Fruit fly (Drosophila melanogaster): ENCODE results near the gene CG43732.

Gene CG43732

DNA sequence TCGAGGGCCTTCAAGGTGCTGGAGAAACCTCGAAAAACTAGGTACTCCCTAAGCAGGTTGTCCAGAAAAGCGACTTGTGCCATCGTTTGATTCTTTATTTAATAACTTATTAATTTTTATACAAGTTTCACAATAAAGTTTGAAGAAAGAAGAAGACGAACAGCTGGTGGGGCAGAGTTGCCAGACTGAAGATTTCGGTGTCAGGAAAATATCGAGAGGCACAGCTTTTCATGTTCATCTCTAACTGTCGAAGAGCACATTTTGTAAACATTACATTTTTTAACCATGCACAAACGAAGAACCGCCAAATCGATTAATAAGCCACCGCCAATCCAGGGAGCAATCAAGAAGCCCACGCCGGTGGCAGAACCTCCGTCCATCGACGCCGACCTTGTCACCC, 73.9 kb downstream of the CG43732 start, which contains the start of the genes CG6005 and CG14286 (continued):
- TF ChIP-seq knrl (GFP tag; IDR thresholded peaks at IDR 0.05; ENCODE audit: partially characterized antibody), result peak; percentile 84
- TF ChIP-seq ems (GFP tag; optimal IDR thresholded peaks at IDR 0.05), result peak; percentile 65
- 0 out of 2 replicates have a peak, but pooled peaks have one; percentile 13 for TF ChIP-seq Ada2b (GFP tag; IDR thresholded peaks at IDR 0.05)
- TF ChIP-seq Doc2 (GFP tag; IDR thresholded peaks at IDR 0.05), result no peak
- TF ChIP-seq Lim3 (GFP tag; IDR thresholded peaks at IDR 0.05), result no peak
- peak; percentile 14 for TF ChIP-seq CG18262 (tag; optimal IDR thresholded peaks at IDR 0.05)
- no peak for TF ChIP-seq Jarid2 (GFP tag; optimal IDR thresholded peaks at IDR 0.05)
- TF ChIP-seq CG11560 (tag; IDR thresholded peaks at IDR 0.05), result no peak
- no peak for TF ChIP-seq CG5953 (GFP tag; IDR thresholded peaks at IDR 0.05)
- TF ChIP-seq CG2875 (GFP tag; optimal IDR thresholded peaks at IDR 0.05), result no peak
- TF ChIP-seq sna (GFP tag; IDR thresholded peaks at IDR 0.05; ENCODE audit: partially characterized antibody), result peak; percentile 69
- peak; percentile 65 for TF ChIP-seq Aef1 (GFP tag; IDR thresholded peaks at IDR 0.05)
- TF ChIP-seq CG2129 (GFP tag; IDR thresholded peaks at IDR 0.05; ENCODE audit: partially characterized antibody), result peak; percentile 42; the same call in 1 of the 2 replicates
- peak; percentile 30 for TF ChIP-seq tx (GFP tag; optimal IDR thresholded peaks at IDR 0.05)
- TF ChIP-seq CG15601 (tag; optimal IDR thresholded peaks at IDR 0.05), result peak; percentile 42
- TF ChIP-seq Doc3 (GFP tag; IDR thresholded peaks at IDR 0.05; ENCODE audit: partially characterized antibody), result peak; percentile 57; the same call in 2 of the 3 replicates
- peak; percentile 32 to 66 for TF ChIP-seq Pdp1 (GFP tag; optimal IDR thresholded peaks at IDR 0.05)
- TF ChIP-seq ewg (GFP tag; optimal IDR thresholded peaks at IDR 0.05), result peak; percentile 26
- 0 out of 2 replicates have a peak, but pooled peaks have one; percentile 8 for TF ChIP-seq CG43689 (GFP tag; IDR thresholded peaks at IDR 0.05)
- peak; percentile 69 for TF ChIP-seq gro (GFP tag; optimal IDR thresholded peaks at IDR 0.05)
- TF ChIP-seq aop (GFP tag; IDR thresholded peaks at IDR 0.05), result peak; percentile 67; the same call in 1 of the 2 replicates
- TF ChIP-seq lola (GFP tag; optimal IDR thresholded peaks at IDR 0.05), result peak in 1 of 3 experiments; percentile 2
- TF ChIP-seq Nf-YA (GFP tag; IDR thresholded peaks at IDR 0.05), result peak; percentile 45; the same call in 1 of the 2 replicates
- TF ChIP-seq CG4730 (GFP tag; IDR thresholded peaks at IDR 0.05), result peak; percentile 48; the same call in 1 of the 2 replicates
- no peak for TF ChIP-seq grn (GFP tag; optimal IDR thresholded peaks at IDR 0.05)
- TF ChIP-seq tgo (GFP tag; IDR thresholded peaks at IDR 0.05), result peak; percentile 73
- TF ChIP-seq CG1529 (GFP tag; optimal IDR thresholded peaks at IDR 0.05), result no peak
- TF ChIP-seq Nf-YB (GFP tag; optimal IDR thresholded peaks at IDR 0.05), result no peak
- TF ChIP-seq Adf1 (GFP tag; IDR thresholded peaks at IDR 0.05), result peak; percentile 28; the same call in 1 of the 2 replicates
- TF ChIP-seq az2 (GFP tag; optimal IDR thresholded peaks at IDR 0.05), result peak; percentile 74
- peak; percentile 75 for TF ChIP-seq CG10366 (GFP tag; IDR thresholded peaks at IDR 0.05)
- peak; percentile 64; the same call in 2 of the 3 replicates for TF ChIP-seq dysf (GFP tag; IDR thresholded peaks at IDR 0.05)
- no peak for TF ChIP-seq zf30C (GFP tag; optimal IDR thresholded peaks at IDR 0.05)
- TF ChIP-seq CG12155 (GFP tag; optimal IDR thresholded peaks at IDR 0.05), result peak; percentile 74
- TF ChIP-seq trem (tag; optimal IDR thresholded peaks at IDR 0.05), result peak; percentile 33
- TF ChIP-seq Sox102F (GFP tag; optimal IDR thresholded peaks at IDR 0.05), result peak; percentile 37
- TF ChIP-seq Gsc (GFP tag; IDR thresholded peaks at IDR 0.05), result no peak
- peak; percentile 16 for TF ChIP-seq Camta (GFP tag; optimal IDR thresholded peaks at IDR 0.05)
- peak; percentile 93 for TF ChIP-seq Rfx (GFP tag; IDR thresholded peaks at IDR 0.05)
- peak; percentile 76 for TF ChIP-seq CG16813 (GFP tag; IDR thresholded peaks at IDR 0.05; ENCODE audit: partially characterized antibody)
- TF ChIP-seq CG34422 (GFP tag; IDR thresholded peaks at IDR 0.05), result peak; percentile 89
- no peak for TF ChIP-seq CG17359 (tag; optimal IDR thresholded peaks at IDR 0.05)
- peak; percentile 48 for TF ChIP-seq CG15269 (tag; optimal IDR thresholded peaks at IDR 0.05)
- TF ChIP-seq CG1603 (tag; optimal IDR thresholded peaks at IDR 0.05), result peak; percentile 64
- no peak for TF ChIP-seq jing (GFP tag; optimal IDR thresholded peaks at IDR 0.05)
- TF ChIP-seq CG4424 (GFP tag; optimal IDR thresholded peaks at IDR 0.05), result peak; percentile 58
- TF ChIP-seq ftz-f1 (GFP tag; optimal IDR thresholded peaks at IDR 0.05), result peak; percentile 82
- TF ChIP-seq emc (GFP tag; optimal IDR thresholded peaks at IDR 0.05), result no peak
- peak; percentile 69 for TF ChIP-seq Mad (GFP tag; optimal IDR thresholded peaks at IDR 0.05)
- TF ChIP-seq CHES-1-like (GFP tag; optimal IDR thresholded peaks at IDR 0.05), result peak; percentile 81
